Fruit fly (Drosophila melanogaster): Measurements from ENCODE around the gene CG11656.

CG11656 gene

dm6 chr3R:12981334-12982166 lies 28.1 kb upstream of the CG11656 start (continued):
- TF ChIP-seq otp (GFP tag; IDR thresholded peaks at IDR 0.05) = no peak
- TF ChIP-seq Optix (GFP tag; IDR thresholded peaks at IDR 0.05) = no peak
- TF ChIP-seq ase (GFP tag; IDR thresholded peaks at IDR 0.05) = no peak; the same call in 2 of the 3 replicates
- TF ChIP-seq shn (GFP tag; optimal IDR thresholded peaks at IDR 0.05) = no peak
- peak; percentile 57 for TF ChIP-seq sisA (GFP tag; IDR thresholded peaks at IDR 0.05)
- TF ChIP-seq so (GFP tag; IDR thresholded peaks at IDR 0.05) = 0 out of 3 replicates have a peak, but pooled peaks have one; percentile 40
- peak; percentile 67 for TF ChIP-seq CG4360 (GFP tag; IDR thresholded peaks at IDR 0.05)
- no peak for TF ChIP-seq H15 (GFP tag; IDR thresholded peaks at IDR 0.05)
- no peak for TF ChIP-seq oc (tag; optimal IDR thresholded peaks at IDR 0.05)
- TF ChIP-seq vnd (GFP tag; IDR thresholded peaks at IDR 0.05; ENCODE audit: partially characterized antibody) = no peak
- TF ChIP-seq pan (optimal IDR thresholded peaks at IDR 0.05) = no peak
- TF ChIP-seq pan (GFP tag; optimal IDR thresholded peaks at IDR 0.05 in 1 of 2, IDR thresholded peaks at IDR 0.05 in 1 of 2) = peak in 1 of 2 experiments; percentile 61
- no peak for TF ChIP-seq Hand (GFP tag; optimal IDR thresholded peaks at IDR 0.05)
- no peak for TF ChIP-seq ERR (GFP tag; optimal IDR thresholded peaks at IDR 0.05)
- TF ChIP-seq Trl (optimal IDR thresholded peaks at IDR 0.05) = no peak
- peak; percentile 40 for TF ChIP-seq Trl (GFP tag; optimal IDR thresholded peaks at IDR 0.05)
- TF ChIP-seq fd102C (GFP tag; optimal IDR thresholded peaks at IDR 0.05) = no peak
- peak; percentile 22 for TF ChIP-seq CG15073 (GFP tag; optimal IDR thresholded peaks at IDR 0.05)
- no peak for TF ChIP-seq pita (GFP tag; optimal IDR thresholded peaks at IDR 0.05)
- TF ChIP-seq ara (GFP tag; IDR thresholded peaks at IDR 0.05) = peak; percentile 60
- no peak for TF ChIP-seq CG8478 (optimal IDR thresholded peaks at IDR 0.05)
- no peak for TF ChIP-seq Spps (tag; optimal IDR thresholded peaks at IDR 0.05)
- TF ChIP-seq CG13287 (GFP tag; IDR thresholded peaks at IDR 0.05; ENCODE audit: partially characterized antibody) = no peak
- peak; percentile 9 for TF ChIP-seq nau (GFP tag; optimal IDR thresholded peaks at IDR 0.05)
- no peak for TF ChIP-seq CG10565 (GFP tag; optimal IDR thresholded peaks at IDR 0.05)
- TF ChIP-seq CG32772 (GFP tag; IDR thresholded peaks at IDR 0.05) = peak; percentile 44; the same call in 1 of the 2 replicates
- TF ChIP-seq lov (optimal IDR thresholded peaks at IDR 0.05) = no peak
- TF ChIP-seq lov (GFP tag; IDR thresholded peaks at IDR 0.05) = 0 out of 3 replicates have a peak, but pooled peaks have one; percentile 7
- TF ChIP-seq schlank (tag; optimal IDR thresholded peaks at IDR 0.05) = no peak
- peak; percentile 10 for TF ChIP-seq disco-r (GFP tag; optimal IDR thresholded peaks at IDR 0.05)
- TF ChIP-seq scrt (GFP tag; optimal IDR thresholded peaks at IDR 0.05) = peak; percentile 19
- TF ChIP-seq tgo (GFP tag; IDR thresholded peaks at IDR 0.05) = peak; percentile 57; the same call in 1 of the 3 replicates
- no peak for TF ChIP-seq CG31388 (GFP tag; optimal IDR thresholded peaks at IDR 0.05)
- TF ChIP-seq bab2 (GFP tag; optimal IDR thresholded peaks at IDR 0.05) = peak; percentile 45
- peak; percentile 18 for TF ChIP-seq Ets65A (GFP tag)
- peak; percentile 70 for TF ChIP-seq CG12391 (tag; optimal IDR thresholded peaks at IDR 0.05)
- peak; percentile 71 for TF ChIP-seq CG4820 (GFP tag; optimal IDR thresholded peaks at IDR 0.05)
- TF ChIP-seq vvl (GFP tag; IDR thresholded peaks at IDR 0.05) = peak; percentile 48; the same call in 1 of the 2 replicates
- TF ChIP-seq odd (GFP tag; optimal IDR thresholded peaks at IDR 0.05) = peak; percentile 40
- TF ChIP-seq lbe (GFP tag; optimal IDR thresholded peaks at IDR 0.05) = no peak
- TF ChIP-seq CG17612 (GFP tag; IDR thresholded peaks at IDR 0.05) = no peak
- no peak for TF ChIP-seq sna (GFP tag; IDR thresholded peaks at IDR 0.05; ENCODE audit: partially characterized antibody)
- TF ChIP-seq slou (GFP tag; optimal IDR thresholded peaks at IDR 0.05) = peak; percentile 33
- TF ChIP-seq gcm (GFP tag; optimal IDR thresholded peaks at IDR 0.05) = peak; percentile 45
- TF ChIP-seq ro (GFP tag; IDR thresholded peaks at IDR 0.05) = no peak
- TF ChIP-seq Side (GFP tag; optimal IDR thresholded peaks at IDR 0.05) = no peak
- TF ChIP-seq Hey (tag; optimal IDR thresholded peaks at IDR 0.05) = no peak
- TF ChIP-seq CG12104 (GFP tag; optimal IDR thresholded peaks at IDR 0.05) = peak; percentile 78
- no peak; the same call in 1 of the 2 replicates for TF ChIP-seq CG10321 (GFP tag; IDR thresholded peaks at IDR 0.05)
- TF ChIP-seq p53 (GFP tag; optimal IDR thresholded peaks at IDR 0.05) = peak; percentile 12
- no peak for TF ChIP-seq CG11085 (GFP tag; IDR thresholded peaks at IDR 0.05)

All from whole organism, embryonic.